Fruit fly (Drosophila melanogaster): ENCODE data around the gene Sse.

dm6 chr3L:5639474-5639873 lies 22.6 kb downstream of the Sse start:
- no peak for TF ChIP-seq cnc (optimal IDR thresholded peaks at IDR 0.05)
- TF ChIP-seq CG12768 (GFP tag; optimal IDR thresholded peaks at IDR 0.05): peak; percentile 23
- no peak for TF ChIP-seq cic (GFP tag; optimal IDR thresholded peaks at IDR 0.05)
- no peak for TF ChIP-seq ovo (GFP tag; optimal IDR thresholded peaks at IDR 0.05)

Data from whole organism, adult.